Worm (Caenorhabditis elegans) whole organism, young adult: ENCODE data around the gene srz-32.

ENCODE experiments used
- C17E4.6 ChIP-seq: fragments of 200-800 bp; sonication (Bioruptor generic); IDR thresholded peaks from 2 replicates; pipeline ENCODE4 v1.3.6; 2022; ENCODE audit warnings: missing genetic modification reagents, missing genetic modification characterization, missing compliant biosample characterization
- D2030.7 ChIP-seq: fragments of 200-800 bp; sonication (Bioruptor generic); IDR thresholded peaks from 2 replicates; pipeline ENCODE4 v1.3.6; 2022; ENCODE audit warnings: missing genetic modification reagents, missing genetic modification characterization, missing compliant biosample characterization
- F22D6.2 ChIP-seq: sonication (generic microtip); optimal IDR thresholded peaks from 2 replicates; lab custom pipeline; 2016; ENCODE audit warnings: mild to moderate bottlenecking, missing genetic modification characterization, missing compliant biosample characterization
- F52B5.7 ChIP-seq: sonication (generic microtip); optimal IDR thresholded peaks from 2 replicates; lab custom pipeline; 2016; ENCODE audit warnings: mild to moderate bottlenecking, missing genetic modification characterization, missing compliant biosample characterization
- T07F8.4 ChIP-seq: sonication (generic microtip); optimal IDR thresholded peaks from 2 replicates; lab custom pipeline; 2016; ENCODE audit warnings: mild to moderate bottlenecking, missing genetic modification characterization, moderate library complexity, missing compliant biosample characterization
- Y53F4B.3 ChIP-seq: fragments of 200-800 bp; sonication (Bioruptor generic); IDR thresholded peaks from 2 replicates; pipeline ENCODE4 v1.3.6; 2022; ENCODE audit warnings: missing genetic modification reagents, missing genetic modification characterization, missing compliant biosample characterization
- Y67H2A.10 ChIP-seq: fragments of 200-800 bp; sonication (Bioruptor generic); conservative IDR thresholded peaks from 2 replicates; pipeline ENCODE4 v1.3.6; 2022; ENCODE audit warnings: missing genetic modification reagents, missing genetic modification characterization, missing compliant biosample characterization
- ama-1 ChIP-seq, 3 experiments: fragments of 150-350 bp in 1 of 3; sonication (generic microtip) in 2 of 3; optimal IDR thresholded peaks; 2 replicates each; lab custom pipeline; 2014 to 2018; ENCODE audit warnings: missing biosample characterization in 2 of 3, missing genetic modification characterization in 2 of 3, missing genetic modification reagents in 2 of 3
- cebp-1 ChIP-seq, 2 experiments: fragments of 200-800 bp in 1 of 2; sonication (Bioruptor generic) in 1 of 2; sonication (generic microtip) in 1 of 2; IDR thresholded peaks in 1 of 2; optimal IDR thresholded peaks in 1 of 2; 2 replicates each; pipeline versions ENCODE4 v1.3.6 to Lab custom; 2017 to 2022; ENCODE audit warnings: missing compliant biosample characterization in 2 of 2, missing genetic modification characterization in 2 of 2, mild to moderate bottlenecking in 1 of 2, missing genetic modification reagents in 1 of 2, moderate library complexity in 1 of 2
- ceh-27 ChIP-seq: fragments of 200-800 bp; sonication (Bioruptor generic); optimal IDR thresholded peaks from 2 replicates; lab custom pipeline; 2018; ENCODE audit warnings: mild to moderate bottlenecking, missing genetic modification characterization, moderate library complexity, missing compliant biosample characterization
- dpff-1 ChIP-seq: sonication (generic microtip); optimal IDR thresholded peaks from 2 replicates; lab custom pipeline; 2017; ENCODE audit warnings: mild to moderate bottlenecking, missing genetic modification characterization, missing compliant biosample characterization
- egl-44 ChIP-seq: fragments of 200-800 bp; sonication (Bioruptor generic); IDR thresholded peaks from 2 replicates; pipeline ENCODE4 v1.3.6; 2022; ENCODE audit warnings: missing genetic modification reagents, missing genetic modification characterization, missing compliant biosample characterization
- ets-4 ChIP-seq: fragments of 200-800 bp; sonication (Bioruptor generic); optimal IDR thresholded peaks from 2 replicates; lab custom pipeline; 2018; ENCODE audit warnings: mild to moderate bottlenecking, missing genetic modification characterization, missing compliant biosample characterization
- hmg-1.2 ChIP-seq: fragments of 200-800 bp; sonication (Bioruptor generic); IDR thresholded peaks from 2 replicates; pipeline ENCODE4 v1.3.6; 2022; ENCODE audit warnings: missing genetic modification reagents, missing genetic modification characterization, missing compliant biosample characterization
- let-526 ChIP-seq: fragments of 200-800 bp; sonication (Bioruptor generic); IDR thresholded peaks from 2 replicates; pipeline ENCODE4 v1.3.6; 2022; ENCODE audit warnings: missing genetic modification reagents, missing genetic modification characterization, missing compliant biosample characterization
- let-607 ChIP-seq, 2 experiments: fragments of 200-800 bp in 1 of 2; sonication (Bioruptor generic) in 1 of 2; sonication (generic microtip) in 1 of 2; optimal IDR thresholded peaks; 2 replicates each; lab custom pipeline; 2016 to 2018; ENCODE audit warnings: mild to moderate bottlenecking in 2 of 2, missing compliant biosample characterization in 2 of 2, missing genetic modification characterization in 2 of 2, moderate library complexity in 2 of 2, missing genotype in 1 of 2
- lin-26 ChIP-seq: fragments of 200-800 bp; sonication (Bioruptor generic); IDR thresholded peaks from 2 replicates; pipeline ENCODE4 v1.3.6; 2022; ENCODE audit warnings: missing genetic modification reagents, missing genetic modification characterization, missing compliant biosample characterization
- lir-1 ChIP-seq: fragments of 200-800 bp; sonication (Bioruptor generic); conservative IDR thresholded peaks from 2 replicates; pipeline ENCODE4 v1.3.6; 2022; ENCODE audit warnings: missing genetic modification reagents, missing genetic modification characterization, missing compliant biosample characterization
- madf-10 ChIP-seq: sonication (generic microtip); optimal IDR thresholded peaks from 2 replicates; lab custom pipeline; 2016; ENCODE audit warnings: mild to moderate bottlenecking, missing genetic modification characterization, missing compliant biosample characterization
- madf-3 ChIP-seq: fragments of 200-800 bp; sonication (Bioruptor generic); IDR thresholded peaks from 2 replicates; pipeline ENCODE4 v1.3.6; 2022; ENCODE audit warnings: missing genetic modification reagents, missing genetic modification characterization, missing compliant biosample characterization
- mcd-1 ChIP-seq: fragments of 200-800 bp; sonication (Bioruptor generic); IDR thresholded peaks from 2 replicates; pipeline ENCODE4 v1.3.6; 2022; ENCODE audit warnings: missing genetic modification reagents, missing genetic modification characterization, missing compliant biosample characterization
- mel-28 ChIP-seq: sonication (generic microtip); optimal IDR thresholded peaks from 2 replicates; lab custom pipeline; 2016; ENCODE audit warnings: borderline replicate concordance, mild to moderate bottlenecking, missing genetic modification characterization, missing compliant biosample characterization
- mes-4 ChIP-seq: sonication (generic microtip); optimal IDR thresholded peaks from 2 replicates; lab custom pipeline; 2016; ENCODE audit warnings: missing genotype, missing genetic modification characterization, missing compliant biosample characterization
- mxl-1 ChIP-seq: sonication (generic microtip); optimal IDR thresholded peaks from 2 replicates; lab custom pipeline; 2016; ENCODE audit warnings: missing genetic modification characterization, missing compliant biosample characterization
- nfya-1 ChIP-seq: sonication (generic microtip); optimal IDR thresholded peaks from 2 replicates; lab custom pipeline; 2017; ENCODE audit warnings: antibody characterized with exemption, missing compliant biosample characterization, missing genetic modification characterization, borderline replicate concordance; ENCODE audit not compliant: insufficient read depth
- rcor-1 ChIP-seq: fragments of 200-800 bp; sonication (Bioruptor generic); IDR thresholded peaks from 2 replicates; pipeline ENCODE4 v1.3.6; 2022; ENCODE audit warnings: missing genetic modification reagents, missing genetic modification characterization, missing compliant biosample characterization
- sea-2 ChIP-seq: fragments of 200-800 bp; sonication (Bioruptor generic); IDR thresholded peaks from 2 replicates; pipeline ENCODE4 v1.3.6; 2022; ENCODE audit warnings: missing genetic modification characterization, missing compliant biosample characterization
- snpc-1.1 ChIP-seq: sonication (generic microtip); optimal IDR thresholded peaks from 2 replicates; lab custom pipeline; 2017; ENCODE audit warnings: missing genetic modification characterization, mild to moderate bottlenecking, missing compliant biosample characterization, antibody characterized with exemption, moderate library complexity, missing genotype, missing genetic modification reagents; ENCODE audit not compliant: insufficient read depth
- snpc-4 ChIP-seq, 5 experiments: fragments of 150-350 bp in 1 of 5; sonication (generic microtip) in 4 of 5; optimal IDR thresholded peaks; 2 replicates each; lab custom pipeline; 2014 to 2018; ENCODE audit warnings: missing genetic modification characterization in 5 of 5, missing biosample characterization in 3 of 5, antibody characterized with exemption in 2 of 5, mild to moderate bottlenecking in 2 of 5, missing compliant biosample characterization in 2 of 5, missing genotype in 2 of 5, moderate library complexity in 2 of 5, missing genetic modification reagents in 1 of 5
- somi-1 ChIP-seq: fragments of 200-800 bp; sonication (Bioruptor generic); optimal IDR thresholded peaks from 2 replicates; lab custom pipeline; 2018; ENCODE audit warnings: mild to moderate bottlenecking, missing genetic modification characterization, missing compliant biosample characterization
- tlf-1 ChIP-seq: fragments of 200-800 bp; sonication (Bioruptor generic); optimal IDR thresholded peaks from 2 replicates; lab custom pipeline; 2018; ENCODE audit warnings: mild to moderate bottlenecking, missing genetic modification characterization, missing compliant biosample characterization
- unc-62 ChIP-seq: fragments of 150-350 bp; optimal IDR thresholded peaks from 2 replicates; lab custom pipeline; 2014; ENCODE audit warnings: missing biosample characterization, missing genetic modification reagents, missing genetic modification characterization

Gene srz-32

DNA sequence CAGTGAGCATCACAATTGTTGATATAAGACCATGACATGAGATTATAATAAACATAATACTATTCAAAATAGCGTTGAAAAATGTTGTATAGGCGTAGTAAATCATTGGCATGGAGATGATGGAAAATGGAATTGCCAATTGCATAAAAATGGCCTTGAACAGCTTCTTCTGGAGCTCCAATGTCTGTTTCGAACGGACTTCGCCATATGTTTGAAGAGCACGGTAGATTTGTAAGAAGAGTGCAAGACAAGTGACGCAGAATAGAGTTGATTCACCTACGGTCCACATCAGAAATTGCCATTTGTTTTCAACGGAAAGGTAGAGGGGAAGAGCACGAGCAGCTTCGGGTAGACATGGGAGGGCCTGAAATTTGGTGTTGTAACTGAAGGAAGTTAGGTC, 11.2 kb downstream of the srz-32 start (continued):
- TF ChIP-seq cebp-1 (GFP tag; IDR thresholded peaks at IDR 0.05; lab: Robert Waterston, UW) = no peak
- TF ChIP-seq cebp-1 (tag; optimal IDR thresholded peaks at IDR 0.05; lab: Kevin White, UChicago) = no peak
- TF ChIP-seq nfya-1 (tag; lab: Kevin White, UChicago) = no peak
- no peak for TF ChIP-seq ceh-27
- TF ChIP-seq mel-28 (tag; lab: Kevin White, UChicago) = no peak
- TF ChIP-seq, all 124 proteins: peak for 0

DNA sequence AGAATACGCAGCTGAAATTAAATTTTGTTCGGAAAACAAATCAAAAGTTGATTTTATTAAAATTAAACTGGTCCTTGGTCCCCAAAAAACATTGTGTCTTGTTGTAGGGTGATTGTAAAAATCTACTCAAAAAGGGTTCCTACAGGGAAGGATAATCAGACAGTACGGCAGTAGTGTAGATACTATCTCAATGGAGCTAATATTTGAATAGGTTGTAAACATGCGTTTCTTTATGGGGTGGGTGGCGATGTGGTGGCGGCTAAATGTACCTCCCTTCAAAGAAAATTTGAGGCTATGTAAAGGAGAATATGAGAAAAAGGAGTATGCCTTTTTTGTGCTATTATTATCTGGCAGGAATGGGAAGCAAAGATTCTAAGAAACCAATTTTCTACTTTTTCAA, 16.4 kb downstream of the srz-32 start:
- TF ChIP-seq egl-44 (GFP tag; lab: Robert Waterston, UW) = no peak
- no peak for TF ChIP-seq somi-1 (GFP tag; lab: Kevin White, UChicago)
- no peak for TF ChIP-seq mcd-1
- TF ChIP-seq lir-1 (GFP tag; lab: Robert Waterston, UW) = no peak
- TF ChIP-seq madf-3 = no peak
- TF ChIP-seq C17E4.6 (GFP tag; lab: Robert Waterston, UW) = no peak
- no peak for TF ChIP-seq let-526
- no peak for TF ChIP-seq nfya-1 (tag; lab: Kevin White, UChicago)
- TF ChIP-seq F22D6.2 (tag; lab: Kevin White, UChicago) = no peak
- no peak for TF ChIP-seq T07F8.4 (tag; lab: Kevin White, UChicago)
- no peak for TF ChIP-seq rcor-1 (GFP tag; lab: Robert Waterston, UW)

DNA sequence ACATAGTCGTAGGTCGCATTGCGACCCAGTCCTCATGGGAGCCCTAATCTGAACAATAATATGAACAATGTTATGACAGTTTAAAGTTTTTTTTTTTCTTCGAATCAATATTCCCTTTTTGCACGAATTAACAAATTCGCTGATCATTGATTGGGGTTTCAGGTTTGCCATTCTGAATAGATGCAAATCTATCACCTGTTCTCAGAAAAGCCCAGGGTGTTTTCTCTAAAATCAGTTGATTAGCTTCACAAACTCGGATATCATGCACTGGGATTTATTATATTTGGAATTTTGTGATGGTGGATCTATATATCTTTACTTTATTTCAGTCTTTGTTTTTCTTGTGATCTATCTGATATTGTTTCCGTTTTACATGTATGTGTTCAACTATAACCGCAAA, 17.2 kb downstream of the srz-32 start, which contains the start of gene srz-23:
Gene srz-23, plus strand, starts transcription at position 263 of the 400 bp plus-strand sequence.
- no peak for TF ChIP-seq sea-2 (GFP tag; lab: Robert Waterston, UW)
- TF ChIP-seq tlf-1 (GFP tag; lab: Kevin White, UChicago) = no peak
- no peak for TF ChIP-seq hmg-1.2 (GFP tag; lab: Robert Waterston, UW)
- no peak for TF ChIP-seq let-607 (tag; optimal IDR thresholded peaks at IDR 0.05; lab: Kevin White, UChicago)
- no peak for TF ChIP-seq somi-1 (GFP tag; lab: Kevin White, UChicago)
- no peak for TF ChIP-seq unc-62 (GFP tag; lab: Kevin White, UChicago)
- TF ChIP-seq dpff-1 (tag; lab: Kevin White, UChicago) = no peak
- TF ChIP-seq F52B5.7 (tag; lab: Kevin White, UChicago) = no peak
- TF ChIP-seq ama-1 (optimal IDR thresholded peaks at IDR 0.05; lab: Kevin White, UChicago) = no peak
- TF ChIP-seq ama-1 (GFP tag; optimal IDR thresholded peaks at IDR 0.05; lab: Kevin White, UChicago) = no peak
- TF ChIP-seq D2030.7 (GFP tag; lab: Robert Waterston, UW) = no peak
- TF ChIP-seq ets-4 (GFP tag; lab: Kevin White, UChicago) = no peak

DNA sequence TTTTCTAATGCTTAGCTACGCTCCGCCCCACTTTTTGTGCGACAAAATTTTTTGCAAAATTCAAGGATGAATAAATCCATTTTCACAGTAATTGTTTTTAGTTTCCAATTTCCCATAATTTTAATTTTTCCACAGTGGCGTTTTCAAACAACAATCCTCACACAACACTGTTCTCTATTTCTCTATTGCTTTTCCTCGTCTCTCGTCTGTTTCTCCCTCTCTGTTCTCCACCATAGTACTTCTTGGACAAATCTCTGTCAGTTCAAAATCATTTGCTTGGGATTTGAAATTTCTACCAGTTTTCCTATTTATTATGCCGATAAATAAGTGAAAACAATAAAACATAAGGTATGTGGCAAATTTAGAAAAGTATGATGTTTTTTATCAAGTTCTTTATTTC, 27.1 kb downstream of the srz-32 start, which contains the start of gene F58E2.4:
Gene F58E2.4, plus strand, starts transcription at position 134 of the 400 bp plus-strand sequence.
- TF ChIP-seq hmg-1.2 (GFP tag; lab: Robert Waterston, UW) (peak; percentile 67; the same call in 1 of the 2 replicates), madf-10 (tag; lab: Kevin White, UChicago) (no peak)

DNA sequence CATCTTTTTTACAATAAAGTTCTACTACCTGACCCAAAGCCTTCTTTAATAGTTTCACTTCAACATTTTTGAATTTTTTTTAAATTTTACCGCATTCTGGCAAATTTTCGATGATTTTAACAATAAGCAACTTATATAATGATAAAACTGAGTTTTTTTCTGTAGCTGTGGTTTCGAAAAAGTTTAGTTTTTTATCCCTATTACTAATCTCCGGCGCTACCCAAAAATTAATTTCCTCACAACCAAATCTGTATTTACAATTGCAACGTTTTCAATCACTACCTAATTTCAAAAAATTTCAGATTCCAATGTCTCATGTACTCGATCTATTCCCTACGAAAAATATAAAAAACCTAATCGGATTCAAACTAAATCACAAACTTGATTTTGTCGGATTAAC, 31.0 kb downstream of the srz-32 start, which contains the start of gene F58E2.3:
Gene F58E2.3, plus strand, starts transcription at position 301 of the 400 bp plus-strand sequence.
- TF ChIP-seq lin-26 = no peak
- TF ChIP-seq, all 124 proteins: peak for 0

DNA sequence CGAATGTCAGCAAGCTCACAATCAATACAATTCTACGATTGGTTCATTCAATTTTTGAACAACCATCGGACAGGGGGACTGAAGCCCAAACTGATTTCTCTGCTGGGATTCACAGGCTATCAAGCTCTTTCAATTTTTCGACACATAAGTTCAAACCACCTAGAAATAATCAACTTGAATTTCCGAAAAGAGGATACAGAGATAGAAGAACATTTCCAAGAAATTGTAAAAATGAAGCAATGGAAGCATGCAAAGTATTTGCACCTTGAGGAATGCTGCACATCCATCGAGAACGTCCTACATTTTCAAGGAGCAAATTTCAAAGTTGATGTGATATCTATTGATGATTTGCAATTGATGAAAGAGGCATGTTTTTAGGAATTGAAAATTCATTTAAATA, 31.6 kb downstream of the srz-32 start:
- no peak for TF ChIP-seq egl-44 (GFP tag; lab: Robert Waterston, UW)
- no peak for TF ChIP-seq Y53F4B.3 (GFP tag; lab: Robert Waterston, UW)
- TF ChIP-seq C17E4.6 (GFP tag; lab: Robert Waterston, UW) = no peak
- no peak for TF ChIP-seq mel-28 (tag; lab: Kevin White, UChicago)
- TF ChIP-seq nfya-1 (tag; lab: Kevin White, UChicago) = no peak
- TF ChIP-seq mcd-1 = no peak
- TF ChIP-seq dpff-1 (tag; lab: Kevin White, UChicago) = no peak
- no peak for TF ChIP-seq snpc-4 (GFP tag; optimal IDR thresholded peaks at IDR 0.05; lab: Kevin White, UChicago)
- no peak for TF ChIP-seq snpc-4 (tag; optimal IDR thresholded peaks at IDR 0.05; lab: Kevin White, UChicago)
- no peak for TF ChIP-seq snpc-1.1 (tag; lab: Kevin White, UChicago)
- no peak for TF ChIP-seq Y67H2A.10
- no peak for TF ChIP-seq mxl-1 (tag; lab: Kevin White, UChicago)
- no peak for TF ChIP-seq mes-4 (tag; lab: Kevin White, UChicago)
